Worm (Caenorhabditis elegans) whole organism, L3 larva: Measurements from ENCODE around the gene snap-29.

ENCODE experiments used
- ZK546.5 ChIP-seq: sonication (generic microtip); optimal IDR thresholded peaks from 2 replicates; lab custom pipeline; 2017; ENCODE audit warnings: missing biosample characterization, missing genetic modification characterization
- aly-2 ChIP-seq: fragments of 150-350 bp; optimal IDR thresholded peaks from 2 replicates; lab custom pipeline; 2014; ENCODE audit warnings: missing biosample characterization, missing genetic modification characterization
- ama-1 ChIP-seq: fragments of 150-350 bp; optimal IDR thresholded peaks from 2 replicates; lab custom pipeline; 2018
- ceh-16 ChIP-seq: sonication (generic microtip); optimal IDR thresholded peaks from 2 replicates; lab custom pipeline; 2017; ENCODE audit warnings: missing biosample characterization, missing genetic modification characterization
- ceh-28 ChIP-seq: fragments of 150-350 bp; optimal IDR thresholded peaks from 2 replicates; lab custom pipeline; 2014; ENCODE audit warnings: missing biosample characterization, missing genetic modification reagents, missing genetic modification characterization
- ceh-82 ChIP-seq: fragments of 150-350 bp; optimal IDR thresholded peaks from 2 replicates; lab custom pipeline; 2014; ENCODE audit warnings: missing biosample characterization, missing genetic modification characterization
- ceh-9 ChIP-seq: sonication (generic microtip); optimal IDR thresholded peaks from 2 replicates; lab custom pipeline; 2018; ENCODE audit warnings: missing biosample characterization, missing genetic modification characterization
- daf-12 ChIP-seq: fragments of 150-350 bp; optimal IDR thresholded peaks from 2 replicates; lab custom pipeline; 2014; ENCODE audit warnings: missing biosample characterization, missing genetic modification reagents, missing genetic modification characterization
- egl-27 ChIP-seq: sonication (generic microtip); optimal IDR thresholded peaks from 4 replicates; lab custom pipeline; 2017; ENCODE audit warnings: missing biosample characterization, missing genetic modification reagents, missing genetic modification characterization
- egl-5 ChIP-seq: fragments of 150-350 bp; optimal IDR thresholded peaks from 2 replicates; lab custom pipeline; 2017; ENCODE audit warnings: missing biosample characterization, missing genetic modification reagents, missing genetic modification characterization, inconsistent platforms
- elt-1 ChIP-seq: fragments of 150-350 bp; optimal IDR thresholded peaks from 2 replicates; lab custom pipeline; 2014; ENCODE audit warnings: missing biosample characterization, missing genetic modification characterization
- elt-2 ChIP-seq: sonication (generic microtip); optimal IDR thresholded peaks from 2 replicates; lab custom pipeline; 2016; ENCODE audit warnings: missing genetic modification reagents, mild to moderate bottlenecking, missing genetic modification characterization, missing compliant biosample characterization
- hmg-11 ChIP-seq: sonication (generic microtip); optimal IDR thresholded peaks from 2 replicates; lab custom pipeline; 2016; ENCODE audit warnings: missing genetic modification characterization, missing compliant biosample characterization
- jun-1 ChIP-seq: fragments of 150-350 bp; optimal IDR thresholded peaks from 2 replicates; lab custom pipeline; 2014; ENCODE audit warnings: missing biosample characterization, missing genetic modification reagents, missing genetic modification characterization
- lin-39 ChIP-seq: fragments of 150-350 bp; optimal IDR thresholded peaks from 2 replicates; lab custom pipeline; 2018; ENCODE audit warnings: missing biosample characterization, missing genetic modification reagents, missing genetic modification characterization
- lsy-12 ChIP-seq: sonication (generic microtip); optimal IDR thresholded peaks from 2 replicates; lab custom pipeline; 2016; ENCODE audit warnings: mild to moderate bottlenecking, missing genetic modification characterization, missing compliant biosample characterization
- mdl-1 ChIP-seq: fragments of 150-350 bp; optimal IDR thresholded peaks from 2 replicates; lab custom pipeline; 2014; ENCODE audit warnings: missing biosample characterization, missing genetic modification characterization
- nfya-1 ChIP-seq: sonication (generic microtip); optimal IDR thresholded peaks from 2 replicates; lab custom pipeline; 2017; ENCODE audit warnings: missing genetic modification characterization, mild to moderate bottlenecking, missing compliant biosample characterization, antibody characterized with exemption, moderate library complexity; ENCODE audit not compliant: insufficient read depth
- nhr-12 ChIP-seq: fragments of 150-350 bp; optimal IDR thresholded peaks from 2 replicates; lab custom pipeline; 2014; ENCODE audit warnings: missing biosample characterization, missing genetic modification characterization
- nhr-23 ChIP-seq: fragments of 150-350 bp; optimal IDR thresholded peaks from 2 replicates; lab custom pipeline; 2014; ENCODE audit warnings: missing biosample characterization, missing genetic modification reagents, missing genetic modification characterization
- nhr-43 ChIP-seq: sonication (generic microtip); optimal IDR thresholded peaks from 2 replicates; lab custom pipeline; 2016; ENCODE audit warnings: mild to moderate bottlenecking, missing genetic modification characterization, missing compliant biosample characterization; ENCODE audit not compliant: poor library complexity, severe bottlenecking
- nhr-67 ChIP-seq: fragments of 150-350 bp; optimal IDR thresholded peaks from 2 replicates; lab custom pipeline; 2014; ENCODE audit warnings: missing biosample characterization, missing genetic modification characterization
- nhr-76 ChIP-seq: fragments of 150-350 bp; sonication (generic microtip); optimal IDR thresholded peaks from 5 replicates; lab custom pipeline; 2014; ENCODE audit warnings: missing biosample characterization, missing genetic modification characterization
- pha-4 ChIP-seq: fragments of 150-350 bp; optimal IDR thresholded peaks from 2 replicates; lab custom pipeline; 2014; ENCODE audit warnings: missing biosample characterization, missing genetic modification reagents, missing genetic modification characterization
- sea-2 ChIP-seq: fragments of 150-350 bp; sonication (generic microtip); optimal IDR thresholded peaks from 4 replicates; lab custom pipeline; 2014; ENCODE audit warnings: missing biosample characterization, missing genetic modification reagents, missing genetic modification characterization
- snpc-4 ChIP-seq: fragments of 150-350 bp; optimal IDR thresholded peaks from 2 replicates; lab custom pipeline; 2014; ENCODE audit warnings: missing biosample characterization, missing genetic modification characterization
- tbx-2 ChIP-seq: sonication (generic microtip); optimal IDR thresholded peaks from 2 replicates; lab custom pipeline; 2016; ENCODE audit warnings: mild to moderate bottlenecking, missing genetic modification characterization, missing compliant biosample characterization
- unc-62 ChIP-seq: fragments of 150-350 bp; sonication (generic microtip); optimal IDR thresholded peaks from 4 replicates; lab custom pipeline; 2014; ENCODE audit warnings: missing biosample characterization, missing genetic modification reagents, missing genetic modification characterization
- zag-1 ChIP-seq: fragments of 150-350 bp; optimal IDR thresholded peaks from 2 replicates; lab custom pipeline; 2014; ENCODE audit warnings: missing biosample characterization, missing genetic modification characterization
- ztf-11 ChIP-seq: fragments of 150-350 bp; optimal IDR thresholded peaks from 2 replicates; lab custom pipeline; 2014; ENCODE audit warnings: missing biosample characterization, missing genetic modification characterization
- ztf-4 ChIP-seq: fragments of 150-350 bp; optimal IDR thresholded peaks from 2 replicates; lab custom pipeline; 2014; ENCODE audit warnings: missing biosample characterization, missing genetic modification characterization

Gene snap-29

DNA sequence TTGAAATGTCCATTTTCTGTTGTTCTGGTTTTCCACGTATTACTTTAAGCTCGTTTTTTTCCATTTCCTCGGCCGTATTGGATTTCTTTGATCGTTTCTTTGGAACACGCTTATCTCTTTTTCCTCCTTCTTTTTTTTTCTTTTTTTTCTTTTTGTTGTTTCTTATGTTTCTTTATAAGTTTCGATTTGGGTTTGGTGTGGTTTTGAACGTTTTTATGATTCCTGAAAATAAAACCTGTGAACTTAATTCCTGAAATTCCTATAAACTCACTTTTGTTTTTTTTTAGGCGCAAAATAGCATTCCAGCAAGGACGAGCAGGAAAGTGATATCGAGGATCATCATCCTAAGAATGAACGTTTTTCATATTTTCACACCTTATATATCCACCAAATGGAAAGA lies 4.9 kb upstream of the snap-29 start, which contains the start of gene K02D10.2:
TSS of gene K02D10.2 (minus strand) at position 101 of the 400 bp plus-strand sequence.
- TF ChIP-seq ztf-11 (tag; lab: Kevin White, UChicago): no peak
- no peak for TF ChIP-seq ceh-82 (tag; lab: Kevin White, UChicago)
- no peak for TF ChIP-seq zag-1 (tag; lab: Kevin White, UChicago)
- TF ChIP-seq elt-2: no peak
- TF ChIP-seq nhr-12 (tag; lab: Kevin White, UChicago): no peak
- no peak for TF ChIP-seq ama-1 (lab: Kevin White, UChicago)
- no peak for TF ChIP-seq ztf-4 (tag; lab: Kevin White, UChicago)
- no peak for TF ChIP-seq elt-1 (tag; lab: Kevin White, UChicago)
- no peak for TF ChIP-seq ZK546.5 (tag; lab: Kevin White, UChicago)
- TF ChIP-seq nhr-43 (tag; lab: Kevin White, UChicago): no peak
- no peak for TF ChIP-seq egl-27 (tag; lab: Kevin White, UChicago)
- TF ChIP-seq unc-62 (GFP tag; lab: Kevin White, UChicago): no peak
- no peak for TF ChIP-seq ceh-16 (tag; lab: Kevin White, UChicago)
- no peak for TF ChIP-seq mdl-1 (tag; lab: Kevin White, UChicago)
- no peak for TF ChIP-seq nhr-23 (tag; lab: Kevin White, UChicago)

DNA sequence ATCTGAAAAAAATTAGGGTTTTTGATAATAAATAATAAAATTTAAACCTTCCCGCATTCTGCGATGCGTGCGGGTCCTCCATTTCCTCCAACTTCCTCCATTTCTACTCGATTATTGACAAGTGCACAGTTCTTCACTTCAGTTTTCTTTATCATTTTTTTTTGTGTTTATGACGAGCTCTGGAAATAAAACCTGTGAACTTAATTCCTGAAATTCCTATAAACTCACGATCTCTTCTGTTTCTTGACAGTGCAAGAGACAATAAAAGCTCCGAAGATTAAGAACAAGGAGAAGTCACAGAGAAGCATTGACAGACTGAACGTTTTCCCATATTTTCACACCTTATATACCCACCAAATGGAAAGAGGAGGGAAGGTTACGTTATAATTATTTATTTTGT lies 4.2 kb upstream of the snap-29 start, which contains the start of gene K02D10.3:
TSS of gene K02D10.3 (minus strand) at position 101 of the 400 bp plus-strand sequence.
- TF ChIP-seq ceh-28 (tag; lab: Kevin White, UChicago): no peak
- no peak for TF ChIP-seq snpc-4 (tag; lab: Kevin White, UChicago)
- TF ChIP-seq egl-27 (tag; lab: Kevin White, UChicago): no peak
- TF ChIP-seq sea-2: no peak
- no peak for TF ChIP-seq unc-62 (GFP tag; lab: Kevin White, UChicago)
- no peak for TF ChIP-seq mdl-1 (tag; lab: Kevin White, UChicago)
- no peak for TF ChIP-seq zag-1 (tag; lab: Kevin White, UChicago)
- no peak for TF ChIP-seq hmg-11 (tag; lab: Kevin White, UChicago)
- TF ChIP-seq ama-1 (lab: Kevin White, UChicago): no peak
- TF ChIP-seq nhr-76 (tag; lab: Kevin White, UChicago): no peak
- no peak for TF ChIP-seq lin-39 (tag; lab: Kevin White, UChicago)
- TF ChIP-seq jun-1 (tag; lab: Kevin White, UChicago): no peak

DNA sequence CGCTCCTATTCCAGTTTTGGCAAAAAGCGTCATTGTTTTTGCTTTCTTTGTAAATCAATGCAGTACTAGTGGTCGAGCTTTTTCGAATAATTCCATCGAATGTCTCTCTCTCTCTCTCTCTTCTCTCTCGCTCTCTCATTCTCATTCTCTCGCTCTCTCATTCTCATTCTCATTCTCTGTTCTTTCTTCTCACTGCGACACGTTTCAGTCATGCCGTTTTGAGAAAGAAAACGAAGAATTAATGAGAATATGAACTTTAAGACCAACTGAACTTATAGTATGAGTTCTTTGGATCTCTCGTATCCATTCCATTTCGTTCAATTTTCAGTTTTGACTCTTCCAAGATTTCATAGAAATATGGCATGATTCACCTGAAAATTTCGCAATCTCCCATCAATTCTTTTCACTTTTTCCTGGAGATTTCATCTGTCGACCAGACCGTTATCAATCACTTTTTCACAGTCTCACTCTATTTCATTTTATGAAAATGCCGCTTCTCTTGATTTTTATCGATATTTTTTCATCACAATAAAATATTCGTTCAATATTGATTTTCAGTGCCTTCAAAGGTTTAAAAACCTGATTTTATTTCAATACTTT lies 3.5 kb upstream of the snap-29 start:
- peak; percentile 11 for TF ChIP-seq elt-2
- TF ChIP-seq snpc-4 (tag; lab: Kevin White, UChicago): no peak
- TF ChIP-seq pha-4: no peak
- peak; percentile 9 for TF ChIP-seq egl-5 (tag; lab: Kevin White, UChicago)

DNA sequence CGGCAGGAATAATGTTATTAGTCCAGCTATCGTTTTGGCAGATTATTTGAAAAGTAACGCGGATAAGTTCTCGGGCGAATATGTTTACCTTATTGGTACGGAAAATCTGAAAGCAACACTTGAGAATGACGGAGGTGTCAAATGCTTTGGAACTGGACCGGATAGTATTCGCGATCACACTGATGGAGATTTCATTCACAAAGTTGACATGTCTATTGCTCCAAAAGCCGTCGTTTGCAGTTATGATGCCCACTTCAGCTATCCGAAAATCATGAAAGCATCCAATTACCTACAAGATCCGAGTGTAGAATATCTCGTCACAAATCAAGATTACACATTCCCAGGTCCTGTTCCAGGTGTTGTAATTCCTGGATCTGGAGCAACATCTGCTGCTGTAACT lies 2.7 kb upstream of the snap-29 start:
- TF ChIP-seq nhr-12 (tag; lab: Kevin White, UChicago): no peak
- TF ChIP-seq nhr-67 (tag; lab: Kevin White, UChicago): no peak
- TF ChIP-seq aly-2 (tag; lab: Kevin White, UChicago): no peak
- no peak for TF ChIP-seq nfya-1
- no peak for TF ChIP-seq jun-1 (tag; lab: Kevin White, UChicago)
- TF ChIP-seq tbx-2 (tag; lab: Kevin White, UChicago): no peak
- TF ChIP-seq elt-2: no peak
- no peak for TF ChIP-seq egl-5 (tag; lab: Kevin White, UChicago)
- TF ChIP-seq daf-12 (tag; lab: Kevin White, UChicago): no peak
- TF ChIP-seq, all 47 proteins: peak for 0

DNA sequence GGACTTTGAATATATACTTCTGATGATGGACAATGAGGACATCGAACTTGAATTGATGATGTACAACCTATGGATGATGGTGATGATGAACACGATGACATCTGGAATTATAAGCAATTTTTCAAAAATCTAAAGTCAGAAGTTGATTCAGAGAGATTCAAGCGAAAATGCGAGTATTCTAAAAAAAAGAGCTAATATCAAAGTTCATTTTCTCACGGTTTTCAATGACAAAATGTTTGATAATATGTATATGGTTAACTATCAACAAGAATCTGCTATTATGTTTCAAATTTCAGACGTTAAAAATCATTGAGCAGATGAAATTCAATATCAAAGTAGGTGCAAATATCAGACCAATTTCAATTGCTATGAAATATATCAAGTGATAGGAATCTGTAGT lies 3.9 kb downstream of the snap-29 start, which contains the start of gene K02D10.4:
TSS of gene K02D10.4 (minus strand) at position 101 of the 400 bp plus-strand sequence.
- no peak for TF ChIP-seq lsy-12 (tag; lab: Kevin White, UChicago)
- TF ChIP-seq egl-5 (tag; lab: Kevin White, UChicago): no peak
- TF ChIP-seq unc-62 (GFP tag; lab: Kevin White, UChicago): no peak
- TF ChIP-seq tbx-2 (tag; lab: Kevin White, UChicago): no peak
- TF ChIP-seq ceh-82 (tag; lab: Kevin White, UChicago): no peak
- no peak for TF ChIP-seq ceh-9
- TF ChIP-seq mdl-1 (tag; lab: Kevin White, UChicago): no peak
